Fruit fly (Drosophila melanogaster) whole organism, embryonic: ENCODE data around the gene CG32564.

Experiments used
- B-H1 ChIP-seq: fragments of 200-800 bp; sonication (Bioruptor generic); IDR thresholded peaks from 3 replicates; pipeline ENCODE4 v1.3.6; 2022; ENCODE audit warnings: missing biosample characterization, missing genetic modification characterization
- CG12104 ChIP-seq: fragments of 200-800 bp; sonication (Bioruptor generic); optimal IDR thresholded peaks from 3 replicates; lab custom pipeline; 2016; ENCODE audit warnings: missing biosample characterization, missing genetic modification characterization
- CG12299 ChIP-seq: fragments of 200-800 bp; sonication (Bioruptor generic); optimal IDR thresholded peaks from 2 replicates; lab custom pipeline; 2018; ENCODE audit warnings: missing biosample characterization, mild to moderate bottlenecking, missing genetic modification characterization
- CG12942 ChIP-seq: fragments of 200-800 bp; sonication (Bioruptor generic); optimal IDR thresholded peaks from 3 replicates; lab custom pipeline; 2016; ENCODE audit warnings: missing biosample characterization, missing genetic modification characterization
- CG13296 ChIP-seq: fragments of 200-800 bp; sonication (Bioruptor generic); optimal IDR thresholded peaks from 3 replicates; lab custom pipeline; 2018; ENCODE audit warnings: missing biosample characterization, mild to moderate bottlenecking, missing genetic modification characterization
- CG13894 ChIP-seq: fragments of 200-800 bp; sonication (Bioruptor generic); optimal IDR thresholded peaks from 3 replicates; lab custom pipeline; 2018; ENCODE audit warnings: missing biosample characterization, mild to moderate bottlenecking, missing genetic modification characterization, moderate library complexity
- CG14860 ChIP-seq: fragments of 200-800 bp; sonication (Bioruptor generic); IDR thresholded peaks from 3 replicates; pipeline ENCODE4 v1.3.6; 2022; ENCODE audit warnings: missing biosample characterization, missing genetic modification characterization; ENCODE audit not compliant: partially characterized antibody
- CG15514 ChIP-seq: fragments of 200-800 bp; sonication (Bioruptor generic); optimal IDR thresholded peaks from 3 replicates; lab custom pipeline; 2017; ENCODE audit warnings: missing biosample characterization, missing genetic modification characterization, mild to moderate bottlenecking, moderate library complexity, missing genetic modification reagents
- CG2202 ChIP-seq: fragments of 200-800 bp; sonication (Bioruptor generic); optimal IDR thresholded peaks from 2 replicates; lab custom pipeline; 2018; ENCODE audit warnings: missing biosample characterization, mild to moderate bottlenecking, missing genetic modification characterization
- CG31365 ChIP-seq: fragments of 200-800 bp; sonication (Bioruptor generic); optimal IDR thresholded peaks from 2 replicates; lab custom pipeline; 2018; ENCODE audit warnings: missing biosample characterization, mild to moderate bottlenecking, missing genetic modification characterization
- CG3163 ChIP-seq: fragments of 200-800 bp; sonication (Bioruptor generic); optimal IDR thresholded peaks from 3 replicates; lab custom pipeline; 2016; ENCODE audit warnings: missing biosample characterization, missing genetic modification characterization
- CG33557 ChIP-seq: fragments of 200-800 bp; sonication (Bioruptor generic); optimal IDR thresholded peaks from 2 replicates; lab custom pipeline; 2019; ENCODE audit warnings: missing biosample characterization, mild to moderate bottlenecking, missing genetic modification characterization, moderate library complexity
- CG34376 ChIP-seq: fragments of 200-800 bp; sonication (Bioruptor generic); optimal IDR thresholded peaks from 2 replicates; lab custom pipeline; 2018; ENCODE audit warnings: missing biosample characterization, mild to moderate bottlenecking, missing genetic modification characterization
- CG4617 ChIP-seq: fragments of 200-800 bp; sonication (Bioruptor generic); optimal IDR thresholded peaks from 3 replicates; lab custom pipeline; 2016; ENCODE audit warnings: missing biosample characterization, missing genetic modification characterization, borderline replicate concordance
- CG4854 ChIP-seq: fragments of 200-800 bp; sonication (Bioruptor generic); optimal IDR thresholded peaks from 2 replicates; lab custom pipeline; 2016; ENCODE audit warnings: missing biosample characterization, missing genetic modification characterization, inconsistent platforms
- CG6175 ChIP-seq: fragments of 200-800 bp; sonication (Bioruptor generic); IDR thresholded peaks from 3 replicates; pipeline ENCODE4 v1.3.6; 2022; ENCODE audit warnings: missing biosample characterization, missing genetic modification characterization
- CG7271 ChIP-seq: fragments of 200-800 bp; sonication (Bioruptor generic); optimal IDR thresholded peaks from 2 replicates; lab custom pipeline; 2018; ENCODE audit warnings: missing biosample characterization, mild to moderate bottlenecking, missing genetic modification characterization, moderate library complexity
- CG8765 ChIP-seq: fragments of 200-800 bp; sonication (Bioruptor generic); IDR thresholded peaks from 2 replicates; pipeline ENCODE4 v1.3.6; 2022; ENCODE audit warnings: missing biosample characterization, missing genetic modification characterization
- CG9797 ChIP-seq: fragments of 200-800 bp; sonication (Bioruptor generic); optimal IDR thresholded peaks from 3 replicates; lab custom pipeline; 2018; ENCODE audit warnings: missing biosample characterization, mild to moderate bottlenecking, missing genetic modification characterization
- D ChIP-seq, 2 experiments: fragments of 200-800 bp in 1 of 2; fragments of >200 bp in 1 of 2; sonication (Bioruptor generic) in 1 of 2; optimal IDR thresholded peaks; 2 replicates in 1 of 2; 3 replicates in 1 of 2; lab custom pipeline; 2017; ENCODE audit warnings: mild to moderate bottlenecking in 1 of 2, missing biosample characterization in 1 of 2, missing genetic modification characterization in 1 of 2, missing genetic modification reagents in 1 of 2
- Fer2 ChIP-seq: fragments of 200-800 bp; sonication (Bioruptor generic); optimal IDR thresholded peaks from 2 replicates; lab custom pipeline; 2018; ENCODE audit warnings: missing biosample characterization, mild to moderate bottlenecking, missing genetic modification characterization, moderate library complexity
- H15 ChIP-seq: fragments of 200-800 bp; sonication (Bioruptor generic); IDR thresholded peaks from 3 replicates; pipeline ENCODE4 v1.3.6; 2022; ENCODE audit warnings: missing biosample characterization, missing genetic modification characterization
- Hr3 ChIP-seq: fragments of 200-800 bp; sonication (Bioruptor generic); optimal IDR thresholded peaks from 3 replicates; lab custom pipeline; 2016; ENCODE audit warnings: missing biosample characterization, missing genetic modification characterization
- Lim3 ChIP-seq: fragments of 200-800 bp; sonication (Bioruptor generic); IDR thresholded peaks from 2 replicates; pipeline ENCODE4 v1.3.6; 2022; ENCODE audit warnings: missing biosample characterization, missing genetic modification characterization
- Sin3A ChIP-seq: fragments of >200 bp; optimal IDR thresholded peaks from 2 replicates; lab custom pipeline; 2018
- Xrp1 ChIP-seq: fragments of 200-800 bp; sonication (Bioruptor generic); IDR thresholded peaks from 2 replicates; pipeline ENCODE4 v1.3.6; 2022; ENCODE audit warnings: missing biosample characterization, missing genetic modification characterization
- amos ChIP-seq: fragments of 200-800 bp; sonication (Bioruptor generic); IDR thresholded peaks from 2 replicates; pipeline ENCODE4 v1.3.6; 2022; ENCODE audit warnings: missing biosample characterization, missing genetic modification characterization; ENCODE audit not compliant: partially characterized antibody
- bsh ChIP-seq, 2 experiments: fragments of 200-800 bp; sonication (Bioruptor generic); optimal IDR thresholded peaks; 2 replicates each; lab custom pipeline; 2017 to 2018; ENCODE audit warnings: mild to moderate bottlenecking in 2 of 2, missing biosample characterization in 2 of 2, missing genetic modification characterization in 2 of 2, moderate library complexity in 1 of 2
- cato ChIP-seq: fragments of 200-800 bp; sonication (Bioruptor generic); optimal IDR thresholded peaks from 2 replicates; lab custom pipeline; 2016; ENCODE audit warnings: missing biosample characterization, missing genetic modification characterization, borderline replicate concordance
- cg ChIP-seq: fragments of 200-800 bp; sonication (Bioruptor generic); optimal IDR thresholded peaks from 3 replicates; lab custom pipeline; 2019; ENCODE audit warnings: missing biosample characterization, mild to moderate bottlenecking, missing genetic modification characterization, moderate library complexity
- chm ChIP-seq: fragments of 200-800 bp; sonication (Bioruptor generic); IDR thresholded peaks from 2 replicates; pipeline ENCODE4 v1.3.6; 2022; ENCODE audit warnings: missing biosample characterization, missing genetic modification characterization
- ci ChIP-seq: fragments of 200-800 bp; sonication (Bioruptor generic); IDR thresholded peaks from 3 replicates; pipeline ENCODE4 v1.3.6; 2022; ENCODE audit warnings: missing biosample characterization, missing genetic modification characterization
- croc ChIP-seq: fragments of 200-800 bp; sonication (Bioruptor generic); conservative IDR thresholded peaks from 3 replicates; pipeline ENCODE4 v1.3.6; 2022; ENCODE audit warnings: missing biosample characterization, missing genetic modification characterization
- dimm ChIP-seq: fragments of 200-800 bp; sonication (Bioruptor generic); IDR thresholded peaks from 2 replicates; pipeline ENCODE4 v1.3.6; 2022; ENCODE audit warnings: missing biosample characterization, missing genetic modification characterization
- fd96Cb ChIP-seq: fragments of 200-800 bp; sonication (Bioruptor generic); optimal IDR thresholded peaks from 2 replicates; lab custom pipeline; 2018; ENCODE audit warnings: missing biosample characterization, mild to moderate bottlenecking, missing genetic modification characterization, moderate library complexity
- gce ChIP-seq: fragments of 200-800 bp; sonication (Bioruptor generic); IDR thresholded peaks from 3 replicates; pipeline ENCODE4 v1.3.6; 2022; ENCODE audit warnings: missing biosample characterization, missing genetic modification characterization
- her ChIP-seq: fragments of 200-800 bp; sonication (Bioruptor generic); optimal IDR thresholded peaks from 2 replicates; lab custom pipeline; 2016; ENCODE audit warnings: missing biosample characterization, missing genetic modification characterization
- insv ChIP-seq, 2 experiments: fragments of 200-800 bp; sonication (Bioruptor generic); optimal IDR thresholded peaks; 3 replicates each; lab custom pipeline; 2016 to 2018; ENCODE audit warnings: missing biosample characterization in 2 of 2, missing genetic modification characterization in 2 of 2
- jing ChIP-seq: fragments of 200-800 bp; sonication (Bioruptor generic); optimal IDR thresholded peaks from 2 replicates; lab custom pipeline; 2018; ENCODE audit warnings: missing biosample characterization, mild to moderate bottlenecking, missing genetic modification characterization
- knrl ChIP-seq: fragments of 200-800 bp; sonication (Bioruptor generic); IDR thresholded peaks from 3 replicates; pipeline ENCODE4 v1.3.6; 2022; ENCODE audit warnings: missing biosample characterization, missing genetic modification characterization; ENCODE audit not compliant: partially characterized antibody
- mam ChIP-seq: fragments of 200-800 bp; sonication (Bioruptor generic); optimal IDR thresholded peaks from 3 replicates; lab custom pipeline; 2016; ENCODE audit warnings: missing biosample characterization, missing genetic modification characterization
- nerfin-1 ChIP-seq: fragments of 200-800 bp; sonication (Bioruptor generic); optimal IDR thresholded peaks from 3 replicates; lab custom pipeline; 2019; ENCODE audit warnings: missing biosample characterization, mild to moderate bottlenecking, missing genetic modification characterization, moderate library complexity
- nmo ChIP-seq: fragments of 200-800 bp; sonication (Bioruptor generic); optimal IDR thresholded peaks from 2 replicates; lab custom pipeline; 2018; ENCODE audit warnings: missing biosample characterization, mild to moderate bottlenecking, missing genetic modification characterization, moderate library complexity
- pho ChIP-seq: fragments of 200-800 bp; sonication (Bioruptor generic); optimal IDR thresholded peaks from 2 replicates; lab custom pipeline; 2016; ENCODE audit warnings: missing biosample characterization, missing genetic modification characterization
- slou ChIP-seq: fragments of 200-800 bp; sonication (Bioruptor generic); optimal IDR thresholded peaks from 3 replicates; lab custom pipeline; 2016; ENCODE audit warnings: missing biosample characterization, missing genetic modification characterization
- sqz ChIP-seq: fragments of 200-800 bp; sonication (Bioruptor generic); optimal IDR thresholded peaks from 3 replicates; lab custom pipeline; 2018; ENCODE audit warnings: missing biosample characterization, mild to moderate bottlenecking, missing genetic modification characterization
- ttk ChIP-seq: fragments of 200-800 bp; sonication (Bioruptor generic); IDR thresholded peaks from 2 replicates; pipeline ENCODE4 v2.1.2; 2022; ENCODE audit warnings: missing biosample characterization, missing genetic modification characterization
- vfl ChIP-seq: fragments of 200-800 bp; sonication (Bioruptor generic); optimal IDR thresholded peaks from 2 replicates; lab custom pipeline; 2016; ENCODE audit warnings: missing biosample characterization, missing genetic modification characterization
- wor ChIP-seq: fragments of 200-800 bp; sonication (Bioruptor generic); IDR thresholded peaks from 2 replicates; pipeline ENCODE4 v1.3.6; 2022; ENCODE audit warnings: missing biosample characterization, missing genetic modification characterization

Gene CG32564

DNA sequence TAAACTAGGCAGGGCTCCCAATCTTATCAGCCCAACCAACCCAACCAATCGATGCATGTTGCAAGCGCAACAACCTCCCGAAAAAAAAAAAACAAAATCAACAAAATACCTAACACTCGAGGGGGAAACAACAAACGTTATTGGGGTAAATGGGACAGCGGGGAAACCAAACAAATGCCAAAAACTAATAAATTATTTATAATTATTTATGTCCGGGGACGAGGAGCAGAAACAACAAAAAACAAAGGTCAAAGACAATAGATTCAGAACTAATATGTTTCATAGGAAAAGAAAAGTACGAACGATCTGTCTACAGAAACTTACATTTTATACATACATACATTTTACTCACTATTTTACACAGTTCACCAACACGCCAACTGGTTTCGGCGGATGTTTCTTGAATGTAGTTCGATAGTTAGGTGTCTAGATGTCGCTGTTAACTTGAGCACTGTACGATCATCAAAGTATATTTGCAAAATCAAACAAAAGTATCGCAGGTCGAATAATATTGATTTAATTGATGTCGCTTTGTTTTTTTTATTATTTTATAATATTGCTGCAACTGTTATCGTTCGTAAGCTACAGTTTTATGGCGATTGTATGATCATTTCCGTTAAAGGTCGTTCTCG is 30.5 kb upstream of the CG32564 start (continued):
- TF ChIP-seq jing (GFP tag; lab: Kevin White, UChicago) = no peak
- no peak for TF ChIP-seq ttk (GFP tag; lab: Robert Waterston, UW)
- no peak for TF ChIP-seq CG13296 (GFP tag; lab: Kevin White, UChicago)
- peak; percentile 14; the same call in 1 of the 3 replicates for TF ChIP-seq croc (GFP tag; lab: Robert Waterston, UW)
- TF ChIP-seq CG2202 = no peak
- 0 out of 3 replicates have a peak, but pooled peaks have one; percentile 50 for TF ChIP-seq ci
- TF ChIP-seq fd96Cb = no peak
- no peak for TF ChIP-seq bsh (GFP tag; optimal IDR thresholded peaks at IDR 0.05; lab: Kevin White, UChicago)
- TF ChIP-seq sqz (GFP tag; lab: Kevin White, UChicago) = no peak
- no peak for TF ChIP-seq Fer2
- no peak for TF ChIP-seq wor (GFP tag; lab: Robert Waterston, UW)
- TF ChIP-seq CG14860 (GFP tag; lab: Robert Waterston, UW) = no peak
- no peak for TF ChIP-seq CG13894 (tag; lab: Kevin White, UChicago)
- TF ChIP-seq slou = no peak
- no peak for TF ChIP-seq CG12104 (GFP tag; lab: Kevin White, UChicago)
- TF ChIP-seq CG34376 = no peak
- peak; percentile 35 for TF ChIP-seq mam (GFP tag; lab: Kevin White, UChicago)
- no peak for TF ChIP-seq Lim3 (GFP tag; lab: Robert Waterston, UW)
- TF ChIP-seq nerfin-1 (tag; lab: Kevin White, UChicago) = no peak
- no peak for TF ChIP-seq CG7271 (tag; lab: Kevin White, UChicago)
- no peak for TF ChIP-seq gce
- no peak for TF ChIP-seq CG6175 (GFP tag; lab: Robert Waterston, UW)
- 0 out of 2 replicates have a peak, but pooled peaks have one; percentile 15 for TF ChIP-seq chm
- no peak for TF ChIP-seq pho (GFP tag; lab: Kevin White, UChicago)
- TF ChIP-seq D (optimal IDR thresholded peaks at IDR 0.05; lab: Kevin White, UChicago) = no peak
- TF ChIP-seq D (GFP tag; optimal IDR thresholded peaks at IDR 0.05; lab: Kevin White, UChicago) = peak; percentile 9
- TF ChIP-seq CG4854 (GFP tag; lab: Kevin White, UChicago) = peak; percentile 24
- TF ChIP-seq her (GFP tag; lab: Kevin White, UChicago) = no peak
- peak in 1 of 2 experiments; percentile 27 for TF ChIP-seq insv (GFP tag; optimal IDR thresholded peaks at IDR 0.05; lab: Kevin White, UChicago)
- peak; percentile 13 for TF ChIP-seq nmo (GFP tag; lab: Kevin White, UChicago)
- TF ChIP-seq CG12942 (GFP tag; lab: Kevin White, UChicago) = no peak
- peak; percentile 29 for TF ChIP-seq CG15514 (GFP tag; lab: Kevin White, UChicago)
- TF ChIP-seq CG4617 (GFP tag; lab: Kevin White, UChicago) = no peak
- TF ChIP-seq knrl (GFP tag; lab: Robert Waterston, UW) = peak; percentile 48; the same call in 2 of the 3 replicates
- no peak for TF ChIP-seq CG3163 (GFP tag; lab: Kevin White, UChicago)
- no peak for TF ChIP-seq Sin3A (lab: Kevin White, UChicago)
- TF ChIP-seq CG31365 = peak; percentile 4
- no peak for TF ChIP-seq Xrp1
- peak; percentile 64; the same call in 1 of the 2 replicates for TF ChIP-seq amos (GFP tag; lab: Robert Waterston, UW)
- TF ChIP-seq dimm = no peak
- no peak for TF ChIP-seq vfl (GFP tag; lab: Kevin White, UChicago)
- TF ChIP-seq CG33557 (GFP tag; lab: Kevin White, UChicago) = peak; percentile 17
- no peak for TF ChIP-seq CG12299 (tag; lab: Kevin White, UChicago)
- TF ChIP-seq Hr3 = peak; percentile 7
- no peak for TF ChIP-seq cato
- no peak for TF ChIP-seq CG8765 (GFP tag; lab: Robert Waterston, UW)
- no peak; the same call in 2 of the 3 replicates for TF ChIP-seq B-H1 (GFP tag; lab: Robert Waterston, UW)
- TF ChIP-seq H15 (GFP tag; lab: Robert Waterston, UW) = no peak
- no peak for TF ChIP-seq cg (GFP tag; lab: Kevin White, UChicago)
- TF ChIP-seq CG9797 (GFP tag; lab: Kevin White, UChicago) = no peak
